Worm (Caenorhabditis elegans): Measurements from ENCODE around the gene F46H5.3.
A peak's percentile ranks its signal among the peaks of the same experiment; 100 is the strongest.

The F46H5.3 gene

DNA sequence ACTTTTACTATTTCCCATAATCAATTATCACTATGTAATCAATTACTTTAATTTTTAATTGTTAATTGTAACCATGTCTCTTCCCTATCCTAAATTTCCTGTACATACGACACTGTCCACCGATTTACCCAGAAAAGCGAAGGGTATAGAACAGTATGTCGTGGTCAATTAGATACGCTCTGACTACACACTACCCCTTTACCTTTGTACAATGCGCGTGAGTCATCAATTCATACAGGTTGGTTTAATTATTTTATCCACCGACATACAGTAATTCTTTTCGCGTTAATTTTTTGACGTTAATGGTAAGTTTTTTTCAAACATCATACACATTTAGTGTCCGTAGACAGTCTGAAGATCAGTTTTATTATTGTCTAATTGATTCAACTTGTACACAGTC is 56.8 kb downstream of the F46H5.3 start:
- TF ChIP-seq nhr-23 (tag; optimal IDR thresholded peaks at IDR 0.05) = no peak
- TF ChIP-seq nhr-6 (tag; optimal IDR thresholded peaks at IDR 0.05) = peak; percentile 95
- TF ChIP-seq lsy-2 (tag; optimal IDR thresholded peaks at IDR 0.05) = peak; percentile 60 to 86
- TF ChIP-seq elt-1 (tag; optimal IDR thresholded peaks at IDR 0.05) = no peak
- peak; percentile 91 for TF ChIP-seq F13H6.1 (tag; optimal IDR thresholded peaks at IDR 0.05)
- TF ChIP-seq elt-3 (tag; optimal IDR thresholded peaks at IDR 0.05) = no peak
- TF ChIP-seq lin-11 (tag; optimal IDR thresholded peaks at IDR 0.05) = no peak
- TF ChIP-seq ceh-82 (tag; optimal IDR thresholded peaks at IDR 0.05) = peak; percentile 38
- peak; percentile 75 for TF ChIP-seq sem-4 (tag; optimal IDR thresholded peaks at IDR 0.05)
- peak; percentile 97 for TF ChIP-seq nhr-129 (tag; optimal IDR thresholded peaks at IDR 0.05)
- TF ChIP-seq ceh-16 (tag; optimal IDR thresholded peaks at IDR 0.05) = peak; percentile 80
- TF ChIP-seq nhr-77 (tag; optimal IDR thresholded peaks at IDR 0.05) = peak; percentile 89
- peak; percentile 25 for TF ChIP-seq mab-5 (tag; optimal IDR thresholded peaks at IDR 0.05)
- TF ChIP-seq ztf-11 (tag; optimal IDR thresholded peaks at IDR 0.05) = no peak
- TF ChIP-seq zag-1 (tag; optimal IDR thresholded peaks at IDR 0.05) = no peak
- peak; percentile 33 for TF ChIP-seq dmd-4 (tag; optimal IDR thresholded peaks at IDR 0.05)
- peak; percentile 55 for TF ChIP-seq mbf-1 (tag; optimal IDR thresholded peaks at IDR 0.05)
- no peak for TF ChIP-seq nhr-12 (tag; optimal IDR thresholded peaks at IDR 0.05)
- TF ChIP-seq aly-2 (tag; optimal IDR thresholded peaks at IDR 0.05) = no peak
- peak; percentile 81 for TF ChIP-seq egl-27 (tag; optimal IDR thresholded peaks at IDR 0.05)
- TF ChIP-seq fos-1 (tag; optimal IDR thresholded peaks at IDR 0.05) = peak; percentile 96
- peak; percentile 55 for TF ChIP-seq ztf-4 (tag; optimal IDR thresholded peaks at IDR 0.05)
- peak; percentile 96 for TF ChIP-seq nhr-25 (tag; optimal IDR thresholded peaks at IDR 0.05)
- peak; percentile 83 for TF ChIP-seq nhr-237 (tag; optimal IDR thresholded peaks at IDR 0.05)
- peak; percentile 92 for TF ChIP-seq gmeb-1 (tag; optimal IDR thresholded peaks at IDR 0.05)
- peak; percentile 78 for TF ChIP-seq sma-9 (GFP tag; optimal IDR thresholded peaks at IDR 0.05)
- TF ChIP-seq sma-9 (tag; optimal IDR thresholded peaks at IDR 0.05) = no peak
- no peak for TF ChIP-seq lin-39 (tag; optimal IDR thresholded peaks at IDR 0.05)
- TF ChIP-seq alr-1 (tag; optimal IDR thresholded peaks at IDR 0.05) = no peak
- no peak for TF ChIP-seq ZK546.5 (tag; optimal IDR thresholded peaks at IDR 0.05)
- TF ChIP-seq R02D3.7 (tag; optimal IDR thresholded peaks at IDR 0.05) = peak; percentile 54
- TF ChIP-seq ama-1 (optimal IDR thresholded peaks at IDR 0.05) = no peak
- peak; percentile 14 for TF ChIP-seq unc-62 (GFP tag; optimal IDR thresholded peaks at IDR 0.05)
- TF ChIP-seq lin-13 (GFP tag; optimal IDR thresholded peaks at IDR 0.05) = peak; percentile 82
- no peak for TF ChIP-seq peb-1 (tag; optimal IDR thresholded peaks at IDR 0.05)
- TF ChIP-seq skn-1 (tag; optimal IDR thresholded peaks at IDR 0.05) = peak; percentile 22
- TF ChIP-seq snpc-4 (tag; optimal IDR thresholded peaks at IDR 0.05) = peak; percentile 20
- TF ChIP-seq nhr-10 (tag; optimal IDR thresholded peaks at IDR 0.05) = peak; percentile 83
- TF ChIP-seq Y55F3AM.14 (GFP tag; optimal IDR thresholded peaks at IDR 0.05) = peak; percentile 38
- no peak for TF ChIP-seq unc-39 (tag; optimal IDR thresholded peaks at IDR 0.05)
- peak; percentile 61 for TF ChIP-seq blmp-1 (tag; optimal IDR thresholded peaks at IDR 0.05; ENCODE audit: insufficient read depth)
- TF ChIP-seq nhr-21 (tag; optimal IDR thresholded peaks at IDR 0.05) = peak; percentile 99
- TF ChIP-seq unc-55 (GFP tag; optimal IDR thresholded peaks at IDR 0.05) = no peak
- peak; percentile 99 for TF ChIP-seq sma-3 (GFP tag; optimal IDR thresholded peaks at IDR 0.05)
- no peak for TF ChIP-seq ztf-1 (GFP tag; conservative IDR thresholded peaks at IDR 0.05)
- peak; percentile 35 for TF ChIP-seq C34F6.9 (tag; optimal IDR thresholded peaks at IDR 0.05)
- TF ChIP-seq nhr-11 (tag; optimal IDR thresholded peaks at IDR 0.05) = no peak
- TF ChIP-seq mdl-1 (tag; optimal IDR thresholded peaks at IDR 0.05) = peak in 1 of 2 experiments; percentile 21
- peak; percentile 96 for TF ChIP-seq crh-2 (tag; optimal IDR thresholded peaks at IDR 0.05)

Measured in whole organism, L2 larva.